Worm (Caenorhabditis elegans) whole organism, early embryonic: Measurements from ENCODE around the gene C44B7.7.
A peak's percentile ranks its signal among the peaks of the same experiment; 100 is the strongest.

Experiments
- B0310.2 ChIP-seq: sonication (generic microtip); optimal IDR thresholded peaks from 2 replicates; lab custom pipeline; 2016; ENCODE audit warnings: mild to moderate bottlenecking, missing genetic modification characterization, missing compliant biosample characterization
- F13C5.2 ChIP-seq: sonication (generic microtip); optimal IDR thresholded peaks from 2 replicates; lab custom pipeline; 2017; ENCODE audit warnings: mild to moderate bottlenecking, missing genetic modification characterization, inconsistent platforms, missing compliant biosample characterization
- aly-1 ChIP-seq: sonication (generic microtip); optimal IDR thresholded peaks from 2 replicates; lab custom pipeline; 2016; ENCODE audit warnings: missing genetic modification characterization, missing compliant biosample characterization
- ama-1 ChIP-seq: fragments of 150-350 bp; optimal IDR thresholded peaks from 2 replicates; lab custom pipeline; 2014
- ceh-13 ChIP-seq: fragments of 200-800 bp; sonication (Bioruptor generic); optimal IDR thresholded peaks from 2 replicates; lab custom pipeline; 2018; ENCODE audit warnings: mild to moderate bottlenecking, missing genetic modification characterization, missing compliant biosample characterization
- ceh-36 ChIP-seq: sonication (generic microtip); optimal IDR thresholded peaks from 2 replicates; lab custom pipeline; 2016; ENCODE audit warnings: missing genetic modification characterization, inconsistent platforms, missing compliant biosample characterization
- ets-7 ChIP-seq: sonication (generic microtip); optimal IDR thresholded peaks from 2 replicates; lab custom pipeline; 2016; ENCODE audit warnings: missing genotype, missing genetic modification characterization, missing compliant biosample characterization
- flt-1 ChIP-seq: fragments of 200-800 bp; sonication (Bioruptor generic); IDR thresholded peaks from 2 replicates; pipeline ENCODE4 v1.3.6; 2022; ENCODE audit warnings: missing genetic modification characterization, missing compliant biosample characterization
- hmbx-1 ChIP-seq: sonication (generic microtip); optimal IDR thresholded peaks from 2 replicates; lab custom pipeline; 2016; ENCODE audit warnings: mild to moderate bottlenecking, missing genetic modification characterization, missing compliant biosample characterization
- hmg-4 ChIP-seq: fragments of 200-800 bp; sonication (Bioruptor generic); optimal IDR thresholded peaks from 2 replicates; lab custom pipeline; 2018; ENCODE audit warnings: mild to moderate bottlenecking, missing genetic modification characterization, missing compliant biosample characterization
- hnd-1 ChIP-seq: sonication (generic microtip); optimal IDR thresholded peaks from 2 replicates; lab custom pipeline; 2016; ENCODE audit warnings: missing genetic modification characterization, missing compliant biosample characterization
- pes-1 ChIP-seq: fragments of 200-800 bp; sonication (Bioruptor generic); IDR thresholded peaks from 2 replicates; pipeline ENCODE4 v1.3.6; 2022; ENCODE audit warnings: missing genetic modification reagents, missing genetic modification characterization, missing compliant biosample characterization
- scrt-1 ChIP-seq: fragments of 200-800 bp; sonication (Bioruptor generic); IDR thresholded peaks from 2 replicates; pipeline ENCODE4 v1.3.6; 2022; ENCODE audit warnings: missing genetic modification characterization, missing compliant biosample characterization
- sea-1 ChIP-seq: fragments of 200-800 bp; sonication (Bioruptor generic); conservative IDR thresholded peaks from 2 replicates; pipeline ENCODE4 v1.3.6; 2022; ENCODE audit warnings: missing genetic modification characterization, missing compliant biosample characterization
- tbx-11 ChIP-seq: fragments of 200-800 bp; sonication (Bioruptor generic); IDR thresholded peaks from 2 replicates; pipeline ENCODE4 v1.3.6; 2022; ENCODE audit warnings: missing genetic modification characterization, missing compliant biosample characterization
- tbx-37 ChIP-seq: fragments of 200-800 bp; sonication (Bioruptor generic); conservative IDR thresholded peaks from 2 replicates; pipeline ENCODE4 v1.3.6; 2022; ENCODE audit warnings: missing genetic modification reagents, missing genetic modification characterization, missing compliant biosample characterization
- tra-4 ChIP-seq: sonication (generic microtip); optimal IDR thresholded peaks from 2 replicates; lab custom pipeline; 2017; ENCODE audit warnings: missing genetic modification characterization, missing compliant biosample characterization

Gene C44B7.7

DNA sequence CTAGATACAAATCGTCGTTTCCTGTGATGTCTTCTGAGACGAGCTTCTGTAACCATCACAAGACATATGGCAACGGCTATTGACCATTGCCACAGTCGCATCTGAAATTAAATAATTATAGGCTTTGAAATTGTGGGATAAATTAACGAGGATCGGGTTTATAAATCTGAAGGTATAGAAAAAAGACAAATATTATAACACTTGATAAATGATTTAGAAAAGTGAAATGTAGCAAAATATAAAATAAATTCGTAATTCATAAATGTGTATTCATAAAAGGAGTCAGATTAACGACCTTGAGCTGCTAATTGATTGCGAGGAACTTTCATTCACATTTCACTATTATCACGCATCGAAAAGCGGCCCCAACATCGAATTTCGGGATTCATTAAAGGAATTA lies 16.3 kb downstream of the C44B7.7 start, which contains the start of gene aff-1:
aff-1 (minus strand) TSS at position 101 of the 400 bp plus-strand sequence.
- no peak for TF ChIP-seq ets-7 (tag; lab: Kevin White, UChicago)
- TF ChIP-seq hnd-1 (tag; lab: Kevin White, UChicago), result no peak
- no peak for TF ChIP-seq tra-4 (tag; lab: Kevin White, UChicago)
- TF ChIP-seq aly-1, result no peak
- no peak for TF ChIP-seq sea-1 (GFP tag; lab: Robert Waterston, UW)
- no peak for TF ChIP-seq scrt-1 (GFP tag; lab: Robert Waterston, UW)
- no peak for TF ChIP-seq B0310.2 (tag; lab: Kevin White, UChicago)
- TF ChIP-seq flt-1 (GFP tag; lab: Robert Waterston, UW), result no peak
- no peak for TF ChIP-seq pes-1 (GFP tag; lab: Robert Waterston, UW)
- TF ChIP-seq ceh-13 (GFP tag; lab: Kevin White, UChicago), result no peak
- TF ChIP-seq F13C5.2 (tag; lab: Kevin White, UChicago), result no peak
- TF ChIP-seq ceh-36 (tag; lab: Kevin White, UChicago), result no peak
- no peak for TF ChIP-seq tbx-11 (GFP tag; lab: Robert Waterston, UW)
- no peak for TF ChIP-seq hmbx-1 (tag; lab: Kevin White, UChicago)
- no peak for TF ChIP-seq ama-1 (lab: Kevin White, UChicago)
- TF ChIP-seq hmg-4, result no peak
- TF ChIP-seq tbx-37, result no peak

DNA sequence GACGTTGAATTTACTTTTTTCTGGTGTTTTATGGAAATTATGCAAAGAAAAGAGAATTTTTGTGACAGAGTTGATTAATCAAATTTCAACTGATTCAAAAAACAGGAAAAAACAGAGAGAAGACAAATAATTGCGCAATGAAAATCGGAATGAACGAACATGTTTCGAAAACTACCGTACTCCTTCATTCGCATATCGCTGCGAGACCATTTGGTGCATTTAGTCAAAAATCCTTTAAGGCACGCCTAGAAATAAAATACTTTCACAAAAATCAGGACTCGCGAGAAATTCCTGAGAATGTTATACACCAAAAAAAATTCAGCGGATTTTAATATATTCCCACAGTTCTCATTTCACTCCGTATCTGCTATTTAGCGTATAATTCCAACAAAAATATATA lies 19.9 kb downstream of the C44B7.7 start:
- TF ChIP-seq tbx-11 (GFP tag; lab: Robert Waterston, UW) (no peak), tbx-37 (no peak), aly-1 (no peak), F13C5.2 (tag; lab: Kevin White, UChicago) (no peak), tra-4 (tag; lab: Kevin White, UChicago) (no peak), sea-1 (GFP tag; lab: Robert Waterston, UW) (no peak), pes-1 (GFP tag; lab: Robert Waterston, UW) (no peak), hmbx-1 (tag; lab: Kevin White, UChicago) (no peak), ama-1 (lab: Kevin White, UChicago) (no peak), flt-1 (GFP tag; lab: Robert Waterston, UW) (no peak), hmg-4 (no peak), scrt-1 (GFP tag; lab: Robert Waterston, UW) (no peak), hnd-1 (tag; lab: Kevin White, UChicago) (no peak)

DNA sequence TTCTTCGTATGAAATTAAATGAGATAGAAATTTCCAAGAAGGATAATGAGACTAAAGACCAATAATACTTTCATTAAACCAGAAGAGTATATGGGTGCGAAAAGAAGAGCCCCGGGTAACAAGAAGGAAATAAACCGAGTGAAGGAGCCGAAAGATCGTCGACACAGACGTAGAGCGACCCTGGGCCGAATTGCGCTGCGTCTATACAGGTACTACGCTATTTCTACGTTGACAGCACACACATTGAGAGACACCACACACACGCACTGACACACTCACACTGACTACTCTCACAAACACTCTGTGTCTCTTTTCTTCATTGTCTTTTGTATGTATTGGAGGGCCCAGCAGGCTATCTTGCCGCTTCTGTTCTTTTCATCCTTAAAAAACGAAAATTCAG lies 21.1 kb downstream of the C44B7.7 start:
- TF ChIP-seq F13C5.2 (tag; lab: Kevin White, UChicago) (peak; percentile 27), ceh-36 (tag; lab: Kevin White, UChicago) (peak; percentile 38), tbx-37 (no peak), hnd-1 (tag; lab: Kevin White, UChicago) (peak; percentile 10), hmg-4 (peak; percentile 63), scrt-1 (GFP tag; lab: Robert Waterston, UW) (0 out of 2 replicates have a peak, but pooled peaks have one; percentile 59), pes-1 (GFP tag; lab: Robert Waterston, UW) (no peak; the same call in 1 of the 2 replicates), ets-7 (tag; lab: Kevin White, UChicago) (no peak), aly-1 (no peak)

DNA sequence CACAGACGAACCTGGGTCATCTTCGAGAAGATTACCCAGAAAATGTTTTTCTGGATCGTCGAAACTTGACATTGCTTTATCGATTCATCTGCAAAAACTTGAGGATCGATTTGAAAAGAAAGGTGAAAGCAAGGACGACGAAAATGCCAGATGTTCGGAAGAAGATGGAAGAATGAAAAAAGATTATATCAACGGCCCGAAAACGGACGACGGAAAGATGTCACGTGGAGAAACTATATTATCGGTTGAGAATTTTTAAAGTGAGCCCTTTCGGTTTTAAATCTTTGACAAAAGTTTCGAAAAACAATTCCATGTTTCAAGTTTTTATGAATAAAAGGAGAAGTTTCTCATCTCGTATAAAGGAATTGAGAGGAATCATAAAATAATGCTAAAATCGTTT lies 21.8 kb downstream of the C44B7.7 start, which contains the start of gene dnj-5:
dnj-5 (minus strand) TSS at position 101 of the 400 bp plus-strand sequence.
- no peak for TF ChIP-seq aly-1
- TF ChIP-seq sea-1 (GFP tag; lab: Robert Waterston, UW), result no peak
- TF ChIP-seq ets-7 (tag; lab: Kevin White, UChicago), result no peak
- no peak for TF ChIP-seq F13C5.2 (tag; lab: Kevin White, UChicago)
- TF ChIP-seq flt-1 (GFP tag; lab: Robert Waterston, UW), result no peak
- TF ChIP-seq ama-1 (lab: Kevin White, UChicago), result no peak
- no peak for TF ChIP-seq tbx-11 (GFP tag; lab: Robert Waterston, UW)
- TF ChIP-seq hmbx-1 (tag; lab: Kevin White, UChicago), result no peak
- no peak for TF ChIP-seq pes-1 (GFP tag; lab: Robert Waterston, UW)
- TF ChIP-seq hnd-1 (tag; lab: Kevin White, UChicago), result no peak
- no peak for TF ChIP-seq tra-4 (tag; lab: Kevin White, UChicago)
- no peak for TF ChIP-seq ceh-13 (GFP tag; lab: Kevin White, UChicago)
- TF ChIP-seq B0310.2 (tag; lab: Kevin White, UChicago), result no peak
- TF ChIP-seq tbx-37, result no peak

- peak; percentile 85 for TF ChIP-seq ama-1 (lab: Kevin White, UChicago)
- peak; percentile 88 for TF ChIP-seq sea-1 (GFP tag; lab: Robert Waterston, UW)
- peak; percentile 89 for TF ChIP-seq B0310.2 (tag; lab: Kevin White, UChicago)
- TF ChIP-seq tbx-11 (GFP tag; lab: Robert Waterston, UW), result peak; percentile 86
- peak; percentile 84 for TF ChIP-seq ets-7 (tag; lab: Kevin White, UChicago)
- TF ChIP-seq hmbx-1 (tag; lab: Kevin White, UChicago), result peak; percentile 83
- TF ChIP-seq tbx-37, result peak; percentile 88
- peak; percentile 90 for TF ChIP-seq aly-1
- TF ChIP-seq hnd-1 (tag; lab: Kevin White, UChicago), result peak; percentile 78
- TF ChIP-seq F13C5.2 (tag; lab: Kevin White, UChicago), result peak; percentile 98
- peak; percentile 84 for TF ChIP-seq ceh-13 (GFP tag; lab: Kevin White, UChicago)
- TF ChIP-seq ceh-36 (tag; lab: Kevin White, UChicago), result peak; percentile 98
- peak; percentile 95 for TF ChIP-seq pes-1 (GFP tag; lab: Robert Waterston, UW)
- peak; percentile 89 for TF ChIP-seq tra-4 (tag; lab: Kevin White, UChicago)
- TF ChIP-seq scrt-1 (GFP tag; lab: Robert Waterston, UW), result peak; percentile 92
- TF ChIP-seq flt-1 (GFP tag; lab: Robert Waterston, UW), result peak; percentile 94
- TF ChIP-seq hmg-4, result peak; percentile 96
Observed at ce11 chrII:6853059-6853466, 26.9 kb downstream of the C44B7.7 start.

- TF ChIP-seq ets-7 (tag; lab: Kevin White, UChicago), result no peak
Observed at ce11 chrII:6851938-6852337, 28.0 kb downstream of the C44B7.7 start, which contains the start of gene C04A2.15. TSS of gene C04A2.15 (plus strand) at chrII:6852236.

ce11 chrII:6849308-6849707 lies 30.7 kb downstream of the C44B7.7 start:
- TF ChIP-seq sea-1 (GFP tag; lab: Robert Waterston, UW), result no peak
- no peak for TF ChIP-seq tbx-37
- TF ChIP-seq ceh-36 (tag; lab: Kevin White, UChicago), result no peak
- TF ChIP-seq hnd-1 (tag; lab: Kevin White, UChicago), result no peak
- TF ChIP-seq ama-1 (lab: Kevin White, UChicago), result no peak
- no peak for TF ChIP-seq hmbx-1 (tag; lab: Kevin White, UChicago)
